Fruit fly (Drosophila melanogaster) whole organism, wandering third instar larva: ENCODE results near the gene Zip99C.

Experiments
- Abd-B ChIP-seq: fragments of >200 bp; optimal IDR thresholded peaks from 2 replicates; lab custom pipeline; 2017; ENCODE audit warnings: missing biosample characterization, missing genetic modification characterization
- CrebA ChIP-seq: fragments of 200-800 bp; sonication (Bioruptor generic); optimal IDR thresholded peaks from 2 replicates; lab custom pipeline; 2016; ENCODE audit warnings: missing biosample characterization, mild to moderate bottlenecking, missing genetic modification characterization, borderline replicate concordance
- Dfd ChIP-seq: fragments of >200 bp; optimal IDR thresholded peaks from 2 replicates; lab custom pipeline; 2017; ENCODE audit warnings: missing biosample characterization, missing genetic modification characterization
- GATAd ChIP-seq: sonication (Bioruptor generic); optimal IDR thresholded peaks from 2 replicates; lab custom pipeline; 2016; ENCODE audit warnings: missing biosample characterization, missing genetic modification characterization
- Hnf4 ChIP-seq: fragments of 200-800 bp; sonication (Bioruptor generic); optimal IDR thresholded peaks from 2 replicates; lab custom pipeline; 2016; ENCODE audit warnings: missing biosample characterization, mild to moderate bottlenecking, missing genetic modification characterization
- Hr83 ChIP-seq: fragments of 200-300 bp; sonication (Bioruptor generic); optimal IDR thresholded peaks from 2 replicates; lab custom pipeline; 2016; ENCODE audit warnings: missing biosample characterization, mild to moderate bottlenecking, missing genetic modification characterization, moderate library complexity; ENCODE audit not compliant: poor library complexity, severe bottlenecking
- Jra ChIP-seq: sonication (Bioruptor generic); optimal IDR thresholded peaks from 2 replicates; lab custom pipeline; 2016; ENCODE audit warnings: missing biosample characterization, missing genetic modification characterization
- Rel ChIP-seq, 2 experiments: fragments of 200-800 bp; sonication (Bioruptor generic) in 1 of 2; optimal IDR thresholded peaks; 2 replicates in 1 of 2; 3 replicates in 1 of 2; lab custom pipeline; 2016 to 2019; ENCODE audit warnings: mild to moderate bottlenecking in 2 of 2, missing biosample characterization in 2 of 2, missing genetic modification characterization in 2 of 2, moderate library complexity in 1 of 2
- Vsx2 ChIP-seq: fragments of 200-300, 225-300 bp; sonication (Bioruptor generic); optimal IDR thresholded peaks from 2 replicates; lab custom pipeline; 2018; ENCODE audit warnings: missing biosample characterization, missing genetic modification characterization; ENCODE audit not compliant: partially characterized antibody
- br ChIP-seq: fragments of 200-800 bp; sonication (Bioruptor generic); optimal IDR thresholded peaks from 2 replicates; lab custom pipeline; 2016; ENCODE audit warnings: missing biosample characterization, missing genetic modification characterization
- brk ChIP-seq: fragments of 200-800 bp; sonication (Bioruptor generic); optimal IDR thresholded peaks from 2 replicates; lab custom pipeline; 2016; ENCODE audit warnings: missing biosample characterization, mild to moderate bottlenecking, missing genetic modification characterization
- dmrt93B ChIP-seq: fragments of 200-800 bp; sonication (Bioruptor generic); optimal IDR thresholded peaks from 2 replicates; lab custom pipeline; 2018; ENCODE audit warnings: missing biosample characterization, mild to moderate bottlenecking, missing genetic modification characterization
- dsf ChIP-seq: sonication (Bioruptor generic); optimal IDR thresholded peaks from 2 replicates; lab custom pipeline; 2016; ENCODE audit warnings: missing biosample characterization, missing genetic modification characterization, borderline replicate concordance
- ey ChIP-seq: fragments of 200-800 bp; sonication (Bioruptor generic); optimal IDR thresholded peaks from 2 replicates; lab custom pipeline; 2016; ENCODE audit warnings: missing biosample characterization, missing genetic modification characterization
- fru ChIP-seq: fragments of 200-800 bp; sonication (Bioruptor generic); optimal IDR thresholded peaks from 3 replicates; lab custom pipeline; 2016; ENCODE audit warnings: missing biosample characterization, mild to moderate bottlenecking, missing genetic modification characterization
- h ChIP-seq: fragments of 200-800 bp; sonication (Bioruptor generic); optimal IDR thresholded peaks from 3 replicates; lab custom pipeline; 2016; ENCODE audit warnings: missing biosample characterization, mild to moderate bottlenecking, missing genetic modification characterization
- jim ChIP-seq: fragments of 175-275, 200-325 bp; sonication (Bioruptor generic); optimal IDR thresholded peaks from 2 replicates; lab custom pipeline; 2016; ENCODE audit warnings: missing biosample characterization, mild to moderate bottlenecking, missing genetic modification characterization
- lola ChIP-seq: fragments of >200 bp; optimal IDR thresholded peaks from 2 replicates; lab custom pipeline; 2017; ENCODE audit warnings: missing biosample characterization, missing genetic modification characterization
- psq ChIP-seq: fragments of 200-800 bp; sonication (Bioruptor generic); optimal IDR thresholded peaks from 3 replicates; lab custom pipeline; 2017; ENCODE audit warnings: missing biosample characterization, mild to moderate bottlenecking, missing genetic modification characterization, moderate library complexity
- rgr ChIP-seq: fragments of 200-800 bp; sonication (Bioruptor generic); optimal IDR thresholded peaks from 3 replicates; lab custom pipeline; 2016; ENCODE audit warnings: missing biosample characterization, mild to moderate bottlenecking, missing genetic modification characterization
- sage ChIP-seq: fragments of 200-800 bp; sonication (Bioruptor generic); optimal IDR thresholded peaks from 2 replicates; lab custom pipeline; 2016; ENCODE audit warnings: missing biosample characterization, mild to moderate bottlenecking, missing genetic modification characterization
- sv ChIP-seq: fragments of 200-800 bp; sonication (Bioruptor generic); optimal IDR thresholded peaks from 3 replicates; lab custom pipeline; 2016; ENCODE audit warnings: missing biosample characterization, missing genetic modification characterization
- tai ChIP-seq: sonication (Bioruptor generic); optimal IDR thresholded peaks from 2 replicates; lab custom pipeline; 2016; ENCODE audit warnings: missing biosample characterization, missing genetic modification characterization
- usp ChIP-seq: fragments of >200 bp; optimal IDR thresholded peaks from 2 replicates; lab custom pipeline; 2017; ENCODE audit warnings: missing biosample characterization, missing genetic modification characterization
- woc ChIP-seq: sonication (Bioruptor generic); optimal IDR thresholded peaks from 2 replicates; lab custom pipeline; 2016; ENCODE audit warnings: missing biosample characterization, mild to moderate bottlenecking, missing genetic modification characterization

The Zip99C gene

DNA sequence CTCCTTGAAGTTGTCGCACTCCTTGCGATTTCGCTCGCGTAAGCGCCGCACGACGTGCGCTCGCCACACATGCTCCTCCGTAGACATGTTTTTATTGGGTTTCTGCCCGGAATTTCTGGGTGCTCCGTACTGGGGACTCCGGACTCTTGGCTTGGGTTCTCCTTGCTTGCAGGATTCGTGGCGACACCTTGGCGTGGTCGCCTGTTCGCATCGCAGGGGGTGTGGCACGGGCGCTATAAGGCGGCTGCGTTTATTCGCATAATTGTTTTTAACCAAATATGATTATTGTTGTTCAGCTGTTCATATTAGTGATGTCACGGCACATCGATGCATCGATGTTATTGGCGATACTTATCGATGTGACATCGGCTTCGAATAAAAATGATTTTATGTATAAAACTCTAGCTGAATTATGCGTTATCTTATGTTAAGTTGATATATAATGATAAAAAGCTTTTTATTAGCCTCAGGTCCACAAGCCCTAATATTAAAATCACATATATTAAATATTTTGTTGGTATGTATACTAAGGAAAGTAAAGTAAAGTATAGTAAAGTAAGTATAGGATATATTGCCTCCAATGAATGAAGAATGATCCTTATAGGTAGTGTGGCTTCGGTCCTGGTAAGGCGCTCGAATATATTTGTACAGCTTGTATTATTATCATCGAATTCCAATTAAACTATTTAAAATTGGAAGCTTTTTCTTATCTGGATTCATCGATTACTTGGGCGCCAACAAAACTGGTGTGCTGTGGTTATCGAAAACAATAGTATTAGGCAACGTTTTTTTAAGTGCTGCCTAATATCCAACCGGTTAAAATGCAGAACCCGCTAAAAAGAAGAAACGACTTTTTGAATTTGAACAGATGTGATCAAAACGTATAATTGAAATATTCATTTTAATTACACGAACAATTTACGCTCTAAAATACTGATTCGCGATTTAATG is 33.7 kb downstream of the Zip99C start, which contains the start of gene Atg16:
Gene Atg16, minus strand, starts transcription at position 343 of the 951 bp plus-strand sequence.
- TF ChIP-seq Jra (GFP tag; lab: Kevin White, UChicago) (peak; percentile 25), jim (GFP tag; lab: Kevin White, UChicago) (no peak), Hnf4 (GFP tag; lab: Kevin White, UChicago) (peak; percentile 59), psq (GFP tag; lab: Kevin White, UChicago) (peak; percentile 7), GATAd (GFP tag; lab: Kevin White, UChicago) (no peak), ey (GFP tag; lab: Kevin White, UChicago) (peak; percentile 2), tai (GFP tag; lab: Kevin White, UChicago) (peak; percentile 42), rgr (GFP tag; lab: Kevin White, UChicago) (peak; percentile 11), Hr83 (peak; percentile 59), CrebA (no peak), br (peak; percentile 1), brk (GFP tag; lab: Kevin White, UChicago) (peak; percentile 17), dsf (GFP tag; lab: Kevin White, UChicago) (no peak), fru (GFP tag; lab: Kevin White, UChicago) (peak; percentile 25), woc (GFP tag; lab: Kevin White, UChicago) (peak; percentile 30)
- TF ChIP-seq, all 38 proteins: peak for 11

dm6 chr3R:29830925-29831324 is 37.8 kb downstream of the Zip99C start:
- TF ChIP-seq br (no peak), CrebA (no peak), Dfd (no peak), dmrt93B (no peak), usp (GFP tag; lab: Kevin White, UChicago) (no peak), GATAd (GFP tag; lab: Kevin White, UChicago) (no peak), Hr83 (no peak), Vsx2 (no peak), lola (no peak), jim (GFP tag; lab: Kevin White, UChicago) (no peak), Abd-B (GFP tag; lab: Kevin White, UChicago) (no peak)

DNA sequence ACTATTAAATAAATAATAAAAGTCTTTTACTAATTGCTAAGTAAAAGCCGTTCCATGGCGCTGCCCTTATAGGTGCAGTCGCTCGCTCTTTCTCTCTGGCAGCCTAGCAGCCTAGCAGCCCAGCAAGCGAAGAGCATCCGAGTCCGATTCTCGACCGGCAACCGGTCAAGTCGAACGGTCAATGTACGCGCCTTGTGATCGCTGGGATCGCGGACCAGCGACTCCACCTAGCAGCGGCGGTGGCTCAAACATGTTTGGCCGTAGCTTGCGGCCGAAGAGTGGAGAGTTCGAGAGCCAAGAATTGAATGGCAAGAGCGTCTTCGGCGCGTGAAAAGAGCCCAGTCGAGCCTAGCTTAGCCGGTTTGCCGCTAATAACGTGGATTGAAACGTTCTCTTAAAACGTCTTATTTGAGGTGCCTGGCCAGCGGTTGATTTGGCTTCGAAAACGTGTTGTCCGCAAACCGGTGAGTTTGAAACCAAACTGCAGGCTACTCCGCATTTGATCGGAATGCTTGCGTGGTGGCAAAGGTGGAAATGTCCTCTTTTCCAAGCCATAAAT is 39.4 kb downstream of the Zip99C start:
- no peak for TF ChIP-seq Hnf4 (GFP tag; lab: Kevin White, UChicago)
- TF ChIP-seq CrebA: no peak
- TF ChIP-seq Rel (GFP tag; optimal IDR thresholded peaks at IDR 0.05; lab: Kevin White, UChicago): peak; percentile 14
- no peak for TF ChIP-seq Rel (tag; optimal IDR thresholded peaks at IDR 0.05; lab: Kevin White, UChicago)
- TF ChIP-seq psq (GFP tag; lab: Kevin White, UChicago): no peak
- TF ChIP-seq Vsx2: peak; percentile 37

dm6 chr3R:29818434-29819268 is 50.0 kb downstream of the Zip99C start, which contains the start of gene neo:
Gene neo (plus strand): TSS chr3R:29819131.
- TF ChIP-seq Rel (GFP tag; optimal IDR thresholded peaks at IDR 0.05; lab: Kevin White, UChicago): no peak
- TF ChIP-seq Rel (tag; optimal IDR thresholded peaks at IDR 0.05; lab: Kevin White, UChicago): no peak

dm6 chr3R:29817664-29818063 is 51.0 kb downstream of the Zip99C start, which contains the start of gene CG7829:
Gene CG7829 (minus strand): TSS chr3R:29817764.
- no peak for TF ChIP-seq sv

dm6 chr3R:29816266-29816665 is 52.4 kb downstream of the Zip99C start, which contains the start of gene Vps16B:
Gene Vps16B (minus strand): TSS chr3R:29816451.
- TF ChIP-seq h (GFP tag; lab: Kevin White, UChicago) (no peak), Rel (GFP tag; optimal IDR thresholded peaks at IDR 0.05; lab: Kevin White, UChicago) (no peak), Rel (tag; optimal IDR thresholded peaks at IDR 0.05; lab: Kevin White, UChicago) (no peak), ey (GFP tag; lab: Kevin White, UChicago) (no peak), Hr83 (no peak), sage (no peak), Abd-B (GFP tag; lab: Kevin White, UChicago) (no peak), Dfd (no peak)
